Fruit fly (Drosophila melanogaster): Measurements from ENCODE around the gene tadr.

Gene tadr

DNA sequence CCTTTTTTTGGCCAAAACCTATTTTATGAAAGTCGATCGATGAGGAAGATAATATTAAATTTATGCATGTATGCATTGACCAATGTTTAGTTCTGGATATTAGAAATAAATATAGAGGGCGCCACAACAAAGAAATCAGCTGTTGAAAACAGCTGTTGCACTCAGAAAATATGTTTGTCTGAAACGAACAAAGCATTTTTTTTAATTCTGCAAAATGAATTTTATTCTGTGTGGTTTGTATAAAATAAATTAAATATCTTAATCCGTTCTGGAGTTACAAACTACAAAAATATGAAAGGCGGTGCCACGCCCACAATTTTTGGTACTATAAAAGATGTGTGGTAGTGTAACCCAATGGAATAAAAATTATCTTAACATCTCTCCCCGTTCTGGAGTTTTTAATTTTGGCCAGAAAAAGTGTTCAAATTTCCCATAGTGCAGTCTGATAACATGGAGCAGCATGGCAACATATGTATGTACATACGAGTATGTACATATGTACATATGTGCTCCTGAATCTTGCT lies 33.6 kb downstream of the tadr start (continued):
- TF ChIP-seq CG10321 (GFP tag; IDR thresholded peaks at IDR 0.05) (no peak), cato (GFP tag; optimal IDR thresholded peaks at IDR 0.05; ENCODE audit: borderline replicate concordance) (peak; percentile 48), Sry-β (GFP tag; optimal IDR thresholded peaks at IDR 0.05) (peak; percentile 23), mld (GFP tag; IDR thresholded peaks at IDR 0.05; ENCODE audit: partially characterized antibody) (no peak), CG10267 (tag; optimal IDR thresholded peaks at IDR 0.05) (peak; percentile 44), Six4 (GFP tag; optimal IDR thresholded peaks at IDR 0.05) (no peak), vvl (GFP tag; IDR thresholded peaks at IDR 0.05) (peak; percentile 76), grn (GFP tag; optimal IDR thresholded peaks at IDR 0.05) (peak; percentile 27), dm (GFP tag; optimal IDR thresholded peaks at IDR 0.05) (peak; percentile 25), CG6654 (GFP tag; optimal IDR thresholded peaks at IDR 0.05) (no peak), CG31441 (GFP tag; IDR thresholded peaks at IDR 0.05) (peak; percentile 49), CG12391 (tag; optimal IDR thresholded peaks at IDR 0.05) (peak; percentile 64), fd96Cb (tag; optimal IDR thresholded peaks at IDR 0.05) (peak; percentile 38), yki (optimal IDR thresholded peaks at IDR 0.05) (no peak), Hsf (GFP tag; optimal IDR thresholded peaks at IDR 0.05) (peak; percentile 51), CG3726 (GFP tag; IDR thresholded peaks at IDR 0.05) (no peak), CG12104 (GFP tag; optimal IDR thresholded peaks at IDR 0.05) (peak; percentile 66), jumu (GFP tag; optimal IDR thresholded peaks at IDR 0.05) (peak; percentile 13), CG4854 (GFP tag; optimal IDR thresholded peaks at IDR 0.05) (peak; percentile 66), CG8281 (tag; optimal IDR thresholded peaks at IDR 0.05) (peak; percentile 7), Gug (GFP tag; IDR thresholded peaks at IDR 0.05) (no peak), slbo (GFP tag; IDR thresholded peaks at IDR 0.05) (no peak; the same call in 1 of the 2 replicates), CG11696 (GFP tag; IDR thresholded peaks at IDR 0.05) (no peak), CG32532 (GFP tag; IDR thresholded peaks at IDR 0.05) (0 out of 2 replicates have a peak, but pooled peaks have one; percentile 21), CG31388 (GFP tag; optimal IDR thresholded peaks at IDR 0.05) (no peak), CG8089 (GFP tag; optimal IDR thresholded peaks at IDR 0.05) (no peak), aop (GFP tag; IDR thresholded peaks at IDR 0.05) (no peak), Nf-YC (tag; optimal IDR thresholded peaks at IDR 0.05) (peak; percentile 43), exex (tag; optimal IDR thresholded peaks at IDR 0.05) (no peak), trh (GFP tag; optimal IDR thresholded peaks at IDR 0.05) (peak; percentile 19), Adf1 (GFP tag; IDR thresholded peaks at IDR 0.05) (no peak), ATbp (GFP tag; optimal IDR thresholded peaks at IDR 0.05) (peak; percentile 34), cad (GFP tag; optimal IDR thresholded peaks at IDR 0.05) (no peak), tx (GFP tag; optimal IDR thresholded peaks at IDR 0.05) (peak; percentile 11), Dip2 (GFP tag; IDR thresholded peaks at IDR 0.05) (no peak), CG10543 (GFP tag; optimal IDR thresholded peaks at IDR 0.05) (no peak), CG9437 (GFP tag; optimal IDR thresholded peaks at IDR 0.05) (no peak), CG4360 (GFP tag; IDR thresholded peaks at IDR 0.05) (no peak), CTCF (GFP tag; optimal IDR thresholded peaks at IDR 0.05) (peak; percentile 89), CG43689 (GFP tag; IDR thresholded peaks at IDR 0.05) (no peak), CG30403 (GFP tag; optimal IDR thresholded peaks at IDR 0.05) (peak; percentile 66), Sox100B (GFP tag; optimal IDR thresholded peaks at IDR 0.05) (peak; percentile 62), CG16813 (GFP tag; IDR thresholded peaks at IDR 0.05; ENCODE audit: partially characterized antibody) (no peak), unpg (GFP tag; optimal IDR thresholded peaks at IDR 0.05) (peak; percentile 73), Sin3A (optimal IDR thresholded peaks at IDR 0.05) (no peak), CG13424 (tag; optimal IDR thresholded peaks at IDR 0.05) (peak; percentile 67), CG13296 (GFP tag; optimal IDR thresholded peaks at IDR 0.05) (peak; percentile 6), CG17912 (GFP tag; optimal IDR thresholded peaks at IDR 0.05) (no peak), pho (GFP tag; optimal IDR thresholded peaks at IDR 0.05) (no peak), CrebB (tag; optimal IDR thresholded peaks at IDR 0.05) (no peak), vfl (GFP tag; optimal IDR thresholded peaks at IDR 0.05) (peak; percentile 57), zfh2 (GFP tag; optimal IDR thresholded peaks at IDR 0.05) (peak; percentile 6), tin (GFP tag; optimal IDR thresholded peaks at IDR 0.05) (peak; percentile 45)

Measured in whole organism, embryonic.